Worm (Caenorhabditis elegans) whole organism, L1 larva: Measurements from ENCODE around the gene cyp-37B1.

ENCODE experiments used
- egl-13 ChIP-seq: sonication (generic microtip); optimal IDR thresholded peaks from 2 replicates; lab custom pipeline; 2016; ENCODE audit warnings: missing genotype, missing genetic modification reagents, missing genetic modification characterization, missing compliant biosample characterization
- egl-27 ChIP-seq, 2 experiments: fragments of 150-350 bp in 1 of 2; sonication (generic microtip); optimal IDR thresholded peaks; 3 replicates each; lab custom pipeline; 2017 to 2018; ENCODE audit warnings: missing biosample characterization in 2 of 2, missing genetic modification characterization in 2 of 2, missing genetic modification reagents in 2 of 2
- jun-1 ChIP-seq: fragments of 150-350 bp; optimal IDR thresholded peaks from 2 replicates; lab custom pipeline; 2014; ENCODE audit warnings: missing biosample characterization, missing genetic modification reagents, missing genetic modification characterization
- lin-35 ChIP-seq, 2 experiments: fragments of 150-350 bp; optimal IDR thresholded peaks; 2 replicates each; lab custom pipeline; 2014; ENCODE audit warnings: missing biosample characterization in 2 of 2, missing genetic modification characterization in 2 of 2, missing genetic modification reagents in 2 of 2
- pag-3 ChIP-seq: sonication (generic microtip); optimal IDR thresholded peaks from 2 replicates; lab custom pipeline; 2017; ENCODE audit warnings: missing genetic modification characterization, mild to moderate bottlenecking, missing compliant biosample characterization, antibody characterized with exemption, borderline replicate concordance; ENCODE audit not compliant: insufficient read depth
- ztf-11 ChIP-seq, 2 experiments: sonication (generic microtip); optimal IDR thresholded peaks; 2 replicates each; lab custom pipeline; 2016 to 2017; ENCODE audit warnings: missing genetic modification characterization in 2 of 2, missing biosample characterization in 1 of 2, missing compliant biosample characterization in 1 of 2

DNA sequence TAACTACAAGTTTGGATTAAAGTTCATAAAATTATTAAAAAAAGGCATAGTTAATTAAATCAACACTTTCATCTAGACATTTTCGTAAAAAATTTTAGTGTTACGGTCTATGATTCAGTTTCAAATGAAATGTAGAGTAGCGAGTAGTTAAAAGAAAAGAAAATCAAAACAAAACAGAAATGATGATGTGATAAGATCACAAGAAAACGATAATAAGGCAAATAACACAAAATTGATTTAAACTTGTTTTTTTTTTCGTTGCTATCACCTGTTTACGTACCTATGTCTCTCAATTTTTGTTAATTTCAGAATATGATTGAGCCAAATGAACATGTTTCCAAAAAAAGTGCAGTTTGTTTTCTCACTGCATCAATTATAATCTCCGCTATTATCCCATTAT, 48.0 kb upstream of the cyp-37B1 start, which contains the start of the genes F21H7.2 and F21H7.12:
- TF ChIP-seq egl-27 (tag; optimal IDR thresholded peaks at IDR 0.05; lab: Kevin White, UChicago): no peak
- no peak for TF ChIP-seq lin-35 (GFP tag; optimal IDR thresholded peaks at IDR 0.05; lab: Kevin White, UChicago)
- no peak for TF ChIP-seq pag-3
- TF ChIP-seq ztf-11 (tag; optimal IDR thresholded peaks at IDR 0.05; lab: Kevin White, UChicago): no peak
- no peak for TF ChIP-seq egl-13 (tag; lab: Kevin White, UChicago)
- TF ChIP-seq jun-1 (tag; lab: Kevin White, UChicago): no peak
